Worm (Caenorhabditis elegans): ENCODE data around the gene F31A3.3.
A peak's percentile ranks its signal among the peaks of the same experiment; 100 is the strongest.

DNA sequence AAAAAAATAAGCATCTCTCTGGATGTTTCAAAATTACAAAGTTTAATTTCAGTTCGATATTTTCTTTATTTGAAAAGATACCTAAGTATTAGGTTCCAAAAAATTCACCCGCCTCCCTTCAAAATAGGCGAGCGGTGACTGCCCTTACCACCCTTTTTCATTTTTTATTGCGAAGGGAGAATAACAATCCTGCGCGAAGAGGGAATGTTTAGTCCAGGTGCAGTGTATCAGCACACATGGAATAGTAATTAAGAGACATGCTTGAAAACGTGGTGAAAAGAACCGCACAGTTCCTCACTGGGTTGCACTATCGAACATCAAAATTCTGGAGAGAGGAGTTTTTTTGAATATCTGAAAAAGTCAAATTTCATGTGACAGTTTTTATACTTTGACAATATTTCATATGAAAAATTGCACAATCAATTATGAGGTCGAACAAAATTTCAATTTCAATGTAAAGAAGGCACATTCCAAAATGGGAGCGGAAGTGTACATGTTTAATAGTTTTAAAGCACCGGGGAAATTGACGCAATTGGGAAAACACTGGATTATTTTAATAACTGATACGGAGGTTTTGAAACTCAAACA is 10.6 kb upstream of the F31A3.3 start:
- no peak for TF ChIP-seq D2030.7 (GFP tag; IDR thresholded peaks at IDR 0.05)
- no peak for TF ChIP-seq unc-62 (GFP tag; optimal IDR thresholded peaks at IDR 0.05)
- TF ChIP-seq dpl-1 (GFP tag; optimal IDR thresholded peaks at IDR 0.05), result no peak
- TF ChIP-seq T26A5.8 (tag; optimal IDR thresholded peaks at IDR 0.05), result no peak
- TF ChIP-seq athp-1 (tag; optimal IDR thresholded peaks at IDR 0.05), result no peak
- no peak for TF ChIP-seq nhr-120 (GFP tag; IDR thresholded peaks at IDR 0.05)
- no peak for TF ChIP-seq snpc-4 (GFP tag; optimal IDR thresholded peaks at IDR 0.05)
- TF ChIP-seq snpc-4 (tag; optimal IDR thresholded peaks at IDR 0.05), result peak in 2 of 4 experiments; percentile 63 to 76
- TF ChIP-seq ccch-3 (GFP tag; optimal IDR thresholded peaks at IDR 0.05), result no peak
- peak; percentile 41 for TF ChIP-seq B0261.1 (tag; optimal IDR thresholded peaks at IDR 0.05)
- 0 out of 2 replicates have a peak, but pooled peaks have one; percentile 54 for TF ChIP-seq Y67H2A.10 (GFP tag; conservative IDR thresholded peaks at IDR 0.05)

All from whole organism, young adult.